Worm (Caenorhabditis elegans) whole organism, L2 larva: Measurements from ENCODE around the gene ugt-32.

Experiments
- C34F6.9 ChIP-seq: fragments of 150-350 bp; optimal IDR thresholded peaks from 2 replicates; lab custom pipeline; 2014; ENCODE audit warnings: missing biosample characterization, missing genetic modification characterization
- F13H6.1 ChIP-seq: sonication (generic microtip); optimal IDR thresholded peaks from 2 replicates; lab custom pipeline; 2016; ENCODE audit warnings: missing genetic modification characterization, missing compliant biosample characterization
- Y55F3AM.14 ChIP-seq: fragments of 200-800 bp; sonication (Bioruptor generic); optimal IDR thresholded peaks from 2 replicates; lab custom pipeline; 2018; ENCODE audit warnings: mild to moderate bottlenecking, missing genetic modification characterization, missing compliant biosample characterization
- ama-1 ChIP-seq: fragments of 150-350 bp; optimal IDR thresholded peaks from 2 replicates; lab custom pipeline; 2018; ENCODE audit warnings: inconsistent platforms
- blmp-1 ChIP-seq: sonication (generic microtip); optimal IDR thresholded peaks from 2 replicates; lab custom pipeline; 2017; ENCODE audit warnings: missing genetic modification characterization, mild to moderate bottlenecking, missing compliant biosample characterization, antibody characterized with exemption, moderate library complexity; ENCODE audit not compliant: insufficient read depth
- ceh-16 ChIP-seq: fragments of 150-350 bp; optimal IDR thresholded peaks from 2 replicates; lab custom pipeline; 2014; ENCODE audit warnings: missing biosample characterization, missing genetic modification characterization
- ceh-82 ChIP-seq: fragments of 150-350 bp; optimal IDR thresholded peaks from 2 replicates; lab custom pipeline; 2014; ENCODE audit warnings: missing biosample characterization, missing genetic modification characterization
- dmd-4 ChIP-seq: sonication (generic microtip); optimal IDR thresholded peaks from 2 replicates; lab custom pipeline; 2017; ENCODE audit warnings: missing biosample characterization, missing genetic modification characterization
- elt-1 ChIP-seq: fragments of 150-350 bp; optimal IDR thresholded peaks from 2 replicates; lab custom pipeline; 2014; ENCODE audit warnings: missing biosample characterization, missing genetic modification characterization
- elt-3 ChIP-seq: sonication (generic microtip); optimal IDR thresholded peaks from 2 replicates; lab custom pipeline; 2017; ENCODE audit warnings: missing biosample characterization, missing genetic modification characterization
- fos-1 ChIP-seq: fragments of 150-350 bp; optimal IDR thresholded peaks from 2 replicates; lab custom pipeline; 2014; ENCODE audit warnings: missing biosample characterization, missing genetic modification characterization
- gmeb-1 ChIP-seq: fragments of 150-350 bp; optimal IDR thresholded peaks from 2 replicates; lab custom pipeline; 2014; ENCODE audit warnings: missing biosample characterization, missing genetic modification characterization
- lin-11 ChIP-seq: fragments of 150-350 bp; sonication (generic microtip); optimal IDR thresholded peaks from 2 replicates; lab custom pipeline; 2014; ENCODE audit warnings: missing biosample characterization, missing genetic modification characterization, inconsistent platforms, mixed read lengths
- lsy-2 ChIP-seq, 2 experiments: fragments of 150-350 bp in 1 of 2; sonication (generic microtip) in 1 of 2; optimal IDR thresholded peaks; 2 replicates each; lab custom pipeline; 2014 to 2017; ENCODE audit warnings: missing biosample characterization in 2 of 2, missing genetic modification characterization in 2 of 2
- mab-5 ChIP-seq: fragments of 150-350 bp; optimal IDR thresholded peaks from 2 replicates; lab custom pipeline; 2014; ENCODE audit warnings: missing biosample characterization, missing genetic modification characterization
- mbf-1 ChIP-seq: sonication (generic microtip); optimal IDR thresholded peaks from 2 replicates; lab custom pipeline; 2017; ENCODE audit warnings: missing biosample characterization, missing genetic modification characterization
- nhr-10 ChIP-seq: sonication (generic microtip); optimal IDR thresholded peaks from 2 replicates; lab custom pipeline; 2017; ENCODE audit warnings: missing biosample characterization, missing genetic modification characterization
- nhr-11 ChIP-seq: fragments of 150-350 bp; optimal IDR thresholded peaks from 2 replicates; lab custom pipeline; 2014; ENCODE audit warnings: missing biosample characterization, missing genetic modification characterization
- nhr-12 ChIP-seq: fragments of 150-350 bp; optimal IDR thresholded peaks from 2 replicates; lab custom pipeline; 2014; ENCODE audit warnings: missing biosample characterization, missing genetic modification characterization
- nhr-129 ChIP-seq: fragments of 150-350 bp; optimal IDR thresholded peaks from 2 replicates; lab custom pipeline; 2014; ENCODE audit warnings: missing biosample characterization, missing genetic modification characterization
- nhr-21 ChIP-seq: fragments of 150-350 bp; optimal IDR thresholded peaks from 2 replicates; lab custom pipeline; 2014; ENCODE audit warnings: missing biosample characterization, missing genetic modification characterization
- nhr-6 ChIP-seq: fragments of 150-350 bp; optimal IDR thresholded peaks from 2 replicates; lab custom pipeline; 2014; ENCODE audit warnings: missing biosample characterization, missing genetic modification characterization
- nhr-77 ChIP-seq: fragments of 150-350 bp; optimal IDR thresholded peaks from 2 replicates; lab custom pipeline; 2014; ENCODE audit warnings: missing biosample characterization, missing genetic modification characterization
- peb-1 ChIP-seq: fragments of 150-350 bp; optimal IDR thresholded peaks from 2 replicates; lab custom pipeline; 2014; ENCODE audit warnings: missing biosample characterization, missing genetic modification characterization
- sem-4 ChIP-seq: fragments of 150-350 bp; optimal IDR thresholded peaks from 2 replicates; lab custom pipeline; 2014; ENCODE audit warnings: missing biosample characterization, missing genetic modification reagents, missing genetic modification characterization
- sma-3 ChIP-seq: sonication (generic microtip); optimal IDR thresholded peaks from 2 replicates; lab custom pipeline; 2016; ENCODE audit warnings: missing genetic modification reagents, missing genetic modification characterization, missing compliant biosample characterization
- sma-9 ChIP-seq, 2 experiments: fragments of 150-350 bp in 1 of 2; sonication (generic microtip) in 1 of 2; optimal IDR thresholded peaks; 2 replicates each; lab custom pipeline; 2014 to 2016; ENCODE audit warnings: missing genetic modification characterization in 2 of 2, mild to moderate bottlenecking in 1 of 2, missing biosample characterization in 1 of 2, missing compliant biosample characterization in 1 of 2, missing genetic modification reagents in 1 of 2, moderate library complexity in 1 of 2
- snpc-4 ChIP-seq: fragments of 150-350 bp; optimal IDR thresholded peaks from 2 replicates; lab custom pipeline; 2014; ENCODE audit warnings: missing biosample characterization, missing genetic modification characterization
- unc-39 ChIP-seq: fragments of 150-350 bp; optimal IDR thresholded peaks from 2 replicates; lab custom pipeline; 2014; ENCODE audit warnings: missing biosample characterization, missing genetic modification characterization
- ztf-1 ChIP-seq: fragments of 200-800 bp; sonication (Bioruptor generic); conservative IDR thresholded peaks from 2 replicates; pipeline ENCODE4 v1.3.6; 2022; ENCODE audit warnings: missing genetic modification characterization, missing compliant biosample characterization
- ztf-11 ChIP-seq: sonication (generic microtip); optimal IDR thresholded peaks from 2 replicates; lab custom pipeline; 2017; ENCODE audit warnings: missing biosample characterization, missing genetic modification characterization
- ztf-4 ChIP-seq: fragments of 150-350 bp; optimal IDR thresholded peaks from 2 replicates; lab custom pipeline; 2014; ENCODE audit warnings: missing biosample characterization, missing genetic modification characterization

ugt-32 gene

ce11 chrV:3884550-3884949 is 40.7 kb upstream of the ugt-32 start:
- no peak for TF ChIP-seq ztf-11 (tag; lab: Kevin White, UChicago)
- no peak for TF ChIP-seq F13H6.1 (tag; lab: Kevin White, UChicago)

DNA sequence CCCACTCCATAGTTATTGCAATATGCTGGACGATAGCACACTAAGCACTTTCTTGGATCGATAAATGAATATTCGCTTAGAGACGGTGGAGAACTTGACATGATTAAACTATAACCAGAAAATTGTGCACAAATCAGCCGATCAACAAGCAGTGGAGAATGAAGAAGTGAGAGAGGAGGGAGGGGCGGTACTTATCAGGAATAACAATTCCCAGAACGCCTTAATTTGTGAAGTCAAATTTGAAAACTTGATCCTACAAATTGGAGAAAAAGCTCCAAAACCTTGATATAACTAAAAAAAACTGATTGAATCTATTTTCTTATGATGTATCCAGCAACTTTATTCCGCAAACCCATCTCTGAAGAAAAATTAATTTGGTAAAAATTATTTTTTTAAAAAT is 34.4 kb upstream of the ugt-32 start, which contains the start of gene nhr-159:
TSS of gene nhr-159 (minus strand) at position 101 of the 400 bp plus-strand sequence.
- no peak for TF ChIP-seq fos-1 (tag; lab: Kevin White, UChicago)

DNA sequence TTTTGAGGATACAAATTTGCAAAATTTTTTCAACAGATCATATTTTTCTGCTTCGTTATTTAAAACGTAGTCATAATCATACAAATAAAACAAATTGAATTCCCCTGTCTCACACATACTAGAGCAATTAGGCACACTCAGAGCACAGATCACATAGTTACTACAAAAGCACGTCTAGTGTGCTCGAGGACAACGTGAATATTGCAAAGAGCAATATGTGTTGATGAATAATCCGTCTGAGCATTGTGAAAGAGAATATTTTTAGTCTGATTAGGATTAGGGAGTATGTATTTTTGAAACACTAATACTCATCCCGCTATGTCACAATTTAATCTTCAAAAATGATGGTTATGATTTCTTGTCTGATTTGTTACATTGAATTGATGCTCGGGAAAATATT is 33.4 kb upstream of the ugt-32 start:
- TF ChIP-seq nhr-129 (tag; lab: Kevin White, UChicago) = no peak
- peak; percentile 3 for TF ChIP-seq nhr-21
- no peak for TF ChIP-seq lin-11 (tag; lab: Kevin White, UChicago)
- TF ChIP-seq mbf-1 (tag; lab: Kevin White, UChicago) = no peak
- no peak for TF ChIP-seq nhr-6 (tag; lab: Kevin White, UChicago)
- TF ChIP-seq, all 48 proteins: peak for 1

- TF ChIP-seq mab-5 (tag; lab: Kevin White, UChicago) (no peak), F13H6.1 (tag; lab: Kevin White, UChicago) (no peak), sma-3 (GFP tag; lab: Kevin White, UChicago) (no peak), nhr-6 (tag; lab: Kevin White, UChicago) (no peak), nhr-21 (peak; percentile 87), nhr-77 (no peak), ztf-1 (GFP tag; lab: Robert Waterston, UW) (no peak), ceh-82 (no peak), Y55F3AM.14 (GFP tag; lab: Kevin White, UChicago) (no peak), elt-3 (tag; lab: Kevin White, UChicago) (no peak), nhr-11 (no peak), dmd-4 (tag; lab: Kevin White, UChicago) (peak; percentile 54), C34F6.9 (tag; lab: Kevin White, UChicago) (peak; percentile 1), fos-1 (tag; lab: Kevin White, UChicago) (no peak), peb-1 (tag; lab: Kevin White, UChicago) (no peak), sem-4 (no peak), lsy-2 (tag; optimal IDR thresholded peaks at IDR 0.05; lab: Kevin White, UChicago) (peak in 1 of 2 experiments; percentile 42), lin-11 (tag; lab: Kevin White, UChicago) (no peak), ztf-4 (tag; lab: Kevin White, UChicago) (peak; percentile 35), ceh-16 (tag; lab: Kevin White, UChicago) (no peak), gmeb-1 (tag; lab: Kevin White, UChicago) (no peak), sma-9 (GFP tag; optimal IDR thresholded peaks at IDR 0.05; lab: Kevin White, UChicago) (peak; percentile 55), sma-9 (tag; optimal IDR thresholded peaks at IDR 0.05; lab: Kevin White, UChicago) (no peak), unc-39 (no peak), nhr-12 (tag; lab: Kevin White, UChicago) (no peak), mbf-1 (tag; lab: Kevin White, UChicago) (no peak), nhr-10 (tag; lab: Kevin White, UChicago) (no peak)
Measured at ce11 chrV:3874102-3874744, 30.4 kb upstream of the ugt-32 start, which contains the start of gene nhr-158. Gene nhr-158, minus strand, starts transcription at chrV:3874152.

DNA sequence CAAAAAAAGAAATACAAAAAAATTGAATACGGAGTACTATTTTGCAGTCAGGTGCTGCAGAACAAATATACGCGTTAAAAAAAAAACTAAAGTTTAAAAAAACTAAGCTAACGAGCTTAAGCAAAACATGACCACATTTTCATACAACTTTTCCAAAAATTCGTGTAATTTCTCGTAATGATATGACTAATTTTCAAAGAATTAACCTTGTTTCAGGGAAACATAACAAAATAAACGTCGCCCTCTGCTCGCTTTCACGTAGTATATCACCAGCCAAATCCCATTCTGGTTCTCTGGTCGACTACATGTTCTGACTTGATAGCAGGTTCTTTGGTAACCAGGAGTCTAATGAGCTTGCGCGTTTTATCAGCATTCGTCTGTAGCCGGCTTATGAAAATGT is 26.6 kb upstream of the ugt-32 start:
- TF ChIP-seq nhr-6 (tag; lab: Kevin White, UChicago) = peak; percentile 1
- TF ChIP-seq dmd-4 (tag; lab: Kevin White, UChicago) = peak; percentile 62
- no peak for TF ChIP-seq snpc-4 (tag; lab: Kevin White, UChicago)
- TF ChIP-seq lsy-2 (tag; optimal IDR thresholded peaks at IDR 0.05; lab: Kevin White, UChicago) = peak in 1 of 2 experiments; percentile 24
- TF ChIP-seq ama-1 = no peak
- TF ChIP-seq nhr-21 = peak; percentile 86
- TF ChIP-seq elt-1 (tag; lab: Kevin White, UChicago) = no peak
- no peak for TF ChIP-seq C34F6.9 (tag; lab: Kevin White, UChicago)
- peak; percentile 59 for TF ChIP-seq ztf-4 (tag; lab: Kevin White, UChicago)
- TF ChIP-seq blmp-1 (tag; lab: Kevin White, UChicago) = no peak
- TF ChIP-seq, all 48 proteins: peak for 5
